Worm (Caenorhabditis elegans) whole organism, mixed stage, embryonic: Measurements from ENCODE around the gene cht-2.

Experiments used
- M03D4.4 ChIP-seq: sonication (generic microtip); optimal IDR thresholded peaks from 2 replicates; lab custom pipeline; 2017; ENCODE audit warnings: mild to moderate bottlenecking, missing genetic modification characterization, missing compliant biosample characterization
- bed-3 ChIP-seq: fragments of 200-800 bp; sonication (Bioruptor generic); optimal IDR thresholded peaks from 3 replicates; lab custom pipeline; 2018; ENCODE audit warnings: mild to moderate bottlenecking, missing genetic modification characterization, moderate library complexity, missing compliant biosample characterization
- blmp-1 ChIP-seq: fragments of 150-350 bp; optimal IDR thresholded peaks from 2 replicates; lab custom pipeline; 2014; ENCODE audit warnings: missing biosample characterization, missing genetic modification characterization
- ceh-39 ChIP-seq: fragments of 150-350 bp; optimal IDR thresholded peaks from 2 replicates; lab custom pipeline; 2014; ENCODE audit warnings: missing biosample characterization, missing genetic modification characterization
- ceh-43 ChIP-seq: fragments of 200-800 bp; sonication (Bioruptor generic); optimal IDR thresholded peaks from 2 replicates; lab custom pipeline; 2018; ENCODE audit warnings: mild to moderate bottlenecking, missing genetic modification characterization, moderate library complexity, missing compliant biosample characterization
- ceh-83 ChIP-seq: fragments of 200-800 bp; sonication (Bioruptor generic); optimal IDR thresholded peaks from 2 replicates; lab custom pipeline; 2018; ENCODE audit warnings: mild to moderate bottlenecking, missing genetic modification characterization, missing compliant biosample characterization
- ces-1 ChIP-seq: fragments of 150-350 bp; optimal IDR thresholded peaks from 2 replicates; lab custom pipeline; 2014; ENCODE audit warnings: missing biosample characterization, missing genetic modification reagents, missing genetic modification characterization
- cnd-1 ChIP-seq: fragments of 200-800 bp; sonication (Bioruptor generic); optimal IDR thresholded peaks from 2 replicates; lab custom pipeline; 2018; ENCODE audit warnings: mild to moderate bottlenecking, missing genetic modification characterization, missing compliant biosample characterization
- elt-1 ChIP-seq: sonication (generic microtip); optimal IDR thresholded peaks from 2 replicates; lab custom pipeline; 2017; ENCODE audit warnings: missing genetic modification characterization, mild to moderate bottlenecking, missing compliant biosample characterization, antibody characterized with exemption, moderate library complexity, borderline replicate concordance; ENCODE audit not compliant: insufficient read depth
- flh-1 ChIP-seq: fragments of 200-800 bp; sonication (Bioruptor generic); optimal IDR thresholded peaks from 2 replicates; lab custom pipeline; 2018; ENCODE audit warnings: mild to moderate bottlenecking, missing genetic modification characterization, moderate library complexity, missing compliant biosample characterization
- ham-2 ChIP-seq: fragments of 200-800 bp; sonication (Bioruptor generic); optimal IDR thresholded peaks from 2 replicates; lab custom pipeline; 2018; ENCODE audit warnings: mild to moderate bottlenecking, missing genetic modification characterization, missing compliant biosample characterization
- hlh-1 ChIP-seq: fragments of 150-350 bp; optimal IDR thresholded peaks from 2 replicates; lab custom pipeline; 2014; ENCODE audit warnings: missing biosample characterization, missing genetic modification reagents, missing genetic modification characterization
- lin-13 ChIP-seq: fragments of 150-350 bp; optimal IDR thresholded peaks from 2 replicates; lab custom pipeline; 2014; ENCODE audit warnings: missing biosample characterization, missing genetic modification characterization
- lsy-2 ChIP-seq: fragments of 150-350 bp; optimal IDR thresholded peaks from 2 replicates; lab custom pipeline; 2014; ENCODE audit warnings: missing biosample characterization, missing genetic modification characterization
- mab-5 ChIP-seq: fragments of 150-350 bp; optimal IDR thresholded peaks from 2 replicates; lab custom pipeline; 2014; ENCODE audit warnings: missing biosample characterization, missing genetic modification characterization
- mep-1 ChIP-seq: fragments of 150-350 bp; optimal IDR thresholded peaks from 2 replicates; lab custom pipeline; 2017; ENCODE audit warnings: missing biosample characterization, missing genetic modification reagents, missing genetic modification characterization, inconsistent platforms
- mls-2 ChIP-seq: sonication (generic microtip); optimal IDR thresholded peaks from 2 replicates; lab custom pipeline; 2016; ENCODE audit warnings: mild to moderate bottlenecking, missing genetic modification characterization, moderate library complexity, missing compliant biosample characterization
- nhr-12 ChIP-seq: fragments of 150-350 bp; optimal IDR thresholded peaks from 2 replicates; lab custom pipeline; 2014; ENCODE audit warnings: missing biosample characterization, missing genetic modification characterization
- nhr-2 ChIP-seq: fragments of 150-350 bp; optimal IDR thresholded peaks from 2 replicates; lab custom pipeline; 2014; ENCODE audit warnings: missing biosample characterization, missing genetic modification characterization
- nhr-28 ChIP-seq: fragments of 150-350 bp; optimal IDR thresholded peaks from 2 replicates; lab custom pipeline; 2014; ENCODE audit warnings: missing biosample characterization, missing genetic modification characterization
- nhr-76 ChIP-seq: sonication (generic microtip); optimal IDR thresholded peaks from 2 replicates; lab custom pipeline; 2017; ENCODE audit warnings: missing biosample characterization, missing genetic modification characterization
- pha-4 ChIP-seq: fragments of 150-350 bp; optimal IDR thresholded peaks from 2 replicates; lab custom pipeline; 2018; ENCODE audit warnings: missing biosample characterization, missing genetic modification reagents, missing genetic modification characterization
- snpc-4 ChIP-seq: fragments of 150-350 bp; optimal IDR thresholded peaks from 2 replicates; lab custom pipeline; 2014; ENCODE audit warnings: missing biosample characterization, missing genetic modification characterization
- unc-120 ChIP-seq: sonication (generic microtip); optimal IDR thresholded peaks from 2 replicates; lab custom pipeline; 2017; ENCODE audit warnings: missing genetic modification characterization, missing compliant biosample characterization; ENCODE audit not compliant: poor library complexity, severe bottlenecking
- unc-39 ChIP-seq: fragments of 150-350 bp; optimal IDR thresholded peaks from 2 replicates; lab custom pipeline; 2014; ENCODE audit warnings: missing biosample characterization, missing genetic modification characterization
- unc-62 ChIP-seq: fragments of 150-350 bp; optimal IDR thresholded peaks from 2 replicates; lab custom pipeline; 2014; ENCODE audit warnings: missing biosample characterization, missing genetic modification reagents, missing genetic modification characterization
- ztf-11 ChIP-seq: fragments of 150-350 bp; optimal IDR thresholded peaks from 2 replicates; lab custom pipeline; 2014; ENCODE audit warnings: missing biosample characterization, missing genetic modification characterization

The cht-2 gene

ce11 chrII:8498173-8498572 is 22.6 kb upstream of the cht-2 start:
- TF ChIP-seq nhr-12 (tag; lab: Kevin White, UChicago), result no peak
- no peak for TF ChIP-seq ztf-11 (tag; lab: Kevin White, UChicago)
- no peak for TF ChIP-seq unc-62 (GFP tag; lab: Kevin White, UChicago)
- TF ChIP-seq hlh-1 (tag; lab: Kevin White, UChicago), result peak; percentile 96
- TF ChIP-seq pha-4 (tag; lab: Kevin White, UChicago), result no peak
- no peak for TF ChIP-seq flh-1 (GFP tag; lab: Kevin White, UChicago)
- no peak for TF ChIP-seq cnd-1 (tag; lab: Kevin White, UChicago)
- TF ChIP-seq elt-1 (tag; lab: Kevin White, UChicago), result no peak
- no peak for TF ChIP-seq lin-13
- TF ChIP-seq, all 35 proteins: peak for 1

- no peak for TF ChIP-seq flh-1 (GFP tag; lab: Kevin White, UChicago)
- peak; percentile 100 for TF ChIP-seq hlh-1 (tag; lab: Kevin White, UChicago)
- no peak for TF ChIP-seq nhr-2 (tag; lab: Kevin White, UChicago)
- TF ChIP-seq mab-5 (tag; lab: Kevin White, UChicago), result no peak
- TF ChIP-seq M03D4.4 (tag; lab: Kevin White, UChicago), result peak; percentile 25
- TF ChIP-seq unc-62 (GFP tag; lab: Kevin White, UChicago), result peak; percentile 66
- TF ChIP-seq unc-120 (tag; lab: Kevin White, UChicago), result peak; percentile 95
- TF ChIP-seq, all 35 proteins: peak for 4
These were observed 21.7 kb upstream of the cht-2 start for ce11 chrII:8499021-8499420.

- no peak for TF ChIP-seq ham-2 (GFP tag; lab: Kevin White, UChicago)
- no peak for TF ChIP-seq unc-62 (GFP tag; lab: Kevin White, UChicago)
- no peak for TF ChIP-seq ceh-43 (GFP tag; lab: Kevin White, UChicago)
- no peak for TF ChIP-seq unc-120 (tag; lab: Kevin White, UChicago)
- TF ChIP-seq ces-1, result no peak
These were observed 16.5 kb upstream of the cht-2 start for ce11 chrII:8504074-8504724.

- no peak for TF ChIP-seq pha-4 (tag; lab: Kevin White, UChicago)
- no peak for TF ChIP-seq hlh-1 (tag; lab: Kevin White, UChicago)
- no peak for TF ChIP-seq elt-1 (tag; lab: Kevin White, UChicago)
- no peak for TF ChIP-seq unc-120 (tag; lab: Kevin White, UChicago)
- TF ChIP-seq cnd-1 (tag; lab: Kevin White, UChicago), result no peak
- no peak for TF ChIP-seq ceh-43 (GFP tag; lab: Kevin White, UChicago)
- no peak for TF ChIP-seq bed-3
- TF ChIP-seq ceh-83 (GFP tag; lab: Kevin White, UChicago), result no peak
- no peak for TF ChIP-seq unc-39 (tag; lab: Kevin White, UChicago)
- TF ChIP-seq mep-1, result no peak
- TF ChIP-seq lsy-2 (tag; lab: Kevin White, UChicago), result no peak
- TF ChIP-seq ceh-39 (tag; lab: Kevin White, UChicago), result no peak
- TF ChIP-seq ztf-11 (tag; lab: Kevin White, UChicago), result no peak
- TF ChIP-seq unc-62 (GFP tag; lab: Kevin White, UChicago), result no peak
These were observed 14.0 kb upstream of the cht-2 start for ce11 chrII:8506759-8507158.

ce11 chrII:8508956-8509355 is 11.8 kb upstream of the cht-2 start, which contains the start of gene T13H5.1:
T13H5.1 (minus strand) TSS chrII:8509056.
- no peak for TF ChIP-seq ceh-39 (tag; lab: Kevin White, UChicago)
- no peak for TF ChIP-seq ceh-43 (GFP tag; lab: Kevin White, UChicago)
- TF ChIP-seq nhr-2 (tag; lab: Kevin White, UChicago), result no peak
- TF ChIP-seq M03D4.4 (tag; lab: Kevin White, UChicago), result no peak
- TF ChIP-seq mls-2 (tag; lab: Kevin White, UChicago), result no peak
- TF ChIP-seq nhr-76 (tag; lab: Kevin White, UChicago), result no peak
- no peak for TF ChIP-seq ceh-83 (GFP tag; lab: Kevin White, UChicago)
- TF ChIP-seq nhr-12 (tag; lab: Kevin White, UChicago), result no peak
- TF ChIP-seq blmp-1, result no peak
- TF ChIP-seq flh-1 (GFP tag; lab: Kevin White, UChicago), result no peak
- no peak for TF ChIP-seq mep-1
- no peak for TF ChIP-seq nhr-28 (tag; lab: Kevin White, UChicago)
- no peak for TF ChIP-seq mab-5 (tag; lab: Kevin White, UChicago)
- TF ChIP-seq lsy-2 (tag; lab: Kevin White, UChicago), result no peak
- TF ChIP-seq elt-1 (tag; lab: Kevin White, UChicago), result no peak
- no peak for TF ChIP-seq snpc-4
- TF ChIP-seq, all 35 proteins: peak for 0
